Worm (Caenorhabditis elegans) whole organism, L3 larva: ENCODE measurements around the gene C44H4.6.

Source experiments
- R02D3.7 ChIP-seq: fragments of 150-350 bp; optimal IDR thresholded peaks from 2 replicates; lab custom pipeline; 2014; ENCODE audit warnings: missing biosample characterization, missing genetic modification characterization
- ama-1 ChIP-seq: fragments of 150-350 bp; optimal IDR thresholded peaks from 2 replicates; lab custom pipeline; 2018
- ceh-16 ChIP-seq: sonication (generic microtip); optimal IDR thresholded peaks from 2 replicates; lab custom pipeline; 2017; ENCODE audit warnings: missing biosample characterization, missing genetic modification characterization
- ceh-28 ChIP-seq: fragments of 150-350 bp; optimal IDR thresholded peaks from 2 replicates; lab custom pipeline; 2014; ENCODE audit warnings: missing biosample characterization, missing genetic modification reagents, missing genetic modification characterization
- ceh-82 ChIP-seq: fragments of 150-350 bp; optimal IDR thresholded peaks from 2 replicates; lab custom pipeline; 2014; ENCODE audit warnings: missing biosample characterization, missing genetic modification characterization
- ceh-9 ChIP-seq: sonication (generic microtip); optimal IDR thresholded peaks from 2 replicates; lab custom pipeline; 2018; ENCODE audit warnings: missing biosample characterization, missing genetic modification characterization
- daf-12 ChIP-seq: fragments of 150-350 bp; optimal IDR thresholded peaks from 2 replicates; lab custom pipeline; 2014; ENCODE audit warnings: missing biosample characterization, missing genetic modification reagents, missing genetic modification characterization
- egl-27 ChIP-seq: sonication (generic microtip); optimal IDR thresholded peaks from 4 replicates; lab custom pipeline; 2017; ENCODE audit warnings: missing biosample characterization, missing genetic modification reagents, missing genetic modification characterization
- egl-5 ChIP-seq: fragments of 150-350 bp; optimal IDR thresholded peaks from 2 replicates; lab custom pipeline; 2017; ENCODE audit warnings: missing biosample characterization, missing genetic modification reagents, missing genetic modification characterization, inconsistent platforms
- elt-1 ChIP-seq: fragments of 150-350 bp; optimal IDR thresholded peaks from 2 replicates; lab custom pipeline; 2014; ENCODE audit warnings: missing biosample characterization, missing genetic modification characterization
- elt-2 ChIP-seq: sonication (generic microtip); optimal IDR thresholded peaks from 2 replicates; lab custom pipeline; 2016; ENCODE audit warnings: missing genetic modification reagents, mild to moderate bottlenecking, missing genetic modification characterization, missing compliant biosample characterization
- elt-3 ChIP-seq, 3 experiments: fragments of 150-350 bp in 1 of 3; sonication (generic microtip) in 2 of 3; optimal IDR thresholded peaks; 2 replicates in 2 of 3; 4 replicates in 1 of 3; lab custom pipeline; 2014 to 2017; ENCODE audit warnings: missing biosample characterization in 3 of 3, missing genetic modification characterization in 3 of 3
- eor-1 ChIP-seq, 2 experiments: fragments of 150-350 bp; optimal IDR thresholded peaks; 2 replicates each; lab custom pipeline; 2014 to 2018; ENCODE audit warnings: missing biosample characterization in 2 of 2, missing genetic modification characterization in 2 of 2
- fkh-10 ChIP-seq: sonication (generic microtip); optimal IDR thresholded peaks from 2 replicates; lab custom pipeline; 2017; ENCODE audit warnings: missing biosample characterization, missing genetic modification reagents, missing genetic modification characterization
- fkh-2 ChIP-seq: fragments of 150-350 bp; optimal IDR thresholded peaks from 2 replicates; lab custom pipeline; 2014; ENCODE audit warnings: missing biosample characterization, missing genetic modification reagents, missing genetic modification characterization
- fos-1 ChIP-seq: fragments of 150-350 bp; optimal IDR thresholded peaks from 2 replicates; lab custom pipeline; 2014; ENCODE audit warnings: missing biosample characterization, missing genetic modification characterization
- hmg-11 ChIP-seq: sonication (generic microtip); optimal IDR thresholded peaks from 2 replicates; lab custom pipeline; 2016; ENCODE audit warnings: missing genetic modification characterization, missing compliant biosample characterization
- lin-39 ChIP-seq: fragments of 150-350 bp; optimal IDR thresholded peaks from 2 replicates; lab custom pipeline; 2018; ENCODE audit warnings: missing biosample characterization, missing genetic modification reagents, missing genetic modification characterization
- lsy-12 ChIP-seq: sonication (generic microtip); optimal IDR thresholded peaks from 2 replicates; lab custom pipeline; 2016; ENCODE audit warnings: mild to moderate bottlenecking, missing genetic modification characterization, missing compliant biosample characterization
- mdl-1 ChIP-seq: fragments of 150-350 bp; optimal IDR thresholded peaks from 2 replicates; lab custom pipeline; 2014; ENCODE audit warnings: missing biosample characterization, missing genetic modification characterization
- nfya-1 ChIP-seq: sonication (generic microtip); optimal IDR thresholded peaks from 2 replicates; lab custom pipeline; 2017; ENCODE audit warnings: missing genetic modification characterization, mild to moderate bottlenecking, missing compliant biosample characterization, antibody characterized with exemption, moderate library complexity; ENCODE audit not compliant: insufficient read depth
- nhr-11 ChIP-seq: fragments of 150-350 bp; optimal IDR thresholded peaks from 2 replicates; lab custom pipeline; 2014; ENCODE audit warnings: missing biosample characterization, missing genetic modification characterization
- nhr-12 ChIP-seq: fragments of 150-350 bp; optimal IDR thresholded peaks from 2 replicates; lab custom pipeline; 2014; ENCODE audit warnings: missing biosample characterization, missing genetic modification characterization
- nhr-23 ChIP-seq: fragments of 150-350 bp; optimal IDR thresholded peaks from 2 replicates; lab custom pipeline; 2014; ENCODE audit warnings: missing biosample characterization, missing genetic modification reagents, missing genetic modification characterization
- nhr-237 ChIP-seq: fragments of 150-350 bp; optimal IDR thresholded peaks from 2 replicates; lab custom pipeline; 2014; ENCODE audit warnings: missing biosample characterization, missing genetic modification characterization
- nhr-25 ChIP-seq: sonication (generic microtip); optimal IDR thresholded peaks from 2 replicates; lab custom pipeline; 2017; ENCODE audit warnings: missing biosample characterization, missing genetic modification characterization
- nhr-28 ChIP-seq: fragments of 150-350 bp; optimal IDR thresholded peaks from 2 replicates; lab custom pipeline; 2014; ENCODE audit warnings: missing biosample characterization, missing genetic modification characterization
- nhr-43 ChIP-seq: sonication (generic microtip); optimal IDR thresholded peaks from 2 replicates; lab custom pipeline; 2016; ENCODE audit warnings: mild to moderate bottlenecking, missing genetic modification characterization, missing compliant biosample characterization; ENCODE audit not compliant: poor library complexity, severe bottlenecking
- nhr-67 ChIP-seq: fragments of 150-350 bp; optimal IDR thresholded peaks from 2 replicates; lab custom pipeline; 2014; ENCODE audit warnings: missing biosample characterization, missing genetic modification characterization
- nhr-77 ChIP-seq: fragments of 150-350 bp; optimal IDR thresholded peaks from 2 replicates; lab custom pipeline; 2014; ENCODE audit warnings: missing biosample characterization, missing genetic modification characterization
- pha-4 ChIP-seq: fragments of 150-350 bp; optimal IDR thresholded peaks from 2 replicates; lab custom pipeline; 2014; ENCODE audit warnings: missing biosample characterization, missing genetic modification reagents, missing genetic modification characterization
- pqm-1 ChIP-seq: fragments of 150-350 bp; optimal IDR thresholded peaks from 2 replicates; lab custom pipeline; 2017; ENCODE audit warnings: missing biosample characterization, missing genetic modification characterization, inconsistent platforms
- sea-2 ChIP-seq: fragments of 150-350 bp; sonication (generic microtip); optimal IDR thresholded peaks from 4 replicates; lab custom pipeline; 2014; ENCODE audit warnings: missing biosample characterization, missing genetic modification reagents, missing genetic modification characterization
- snpc-4 ChIP-seq: fragments of 150-350 bp; optimal IDR thresholded peaks from 2 replicates; lab custom pipeline; 2014; ENCODE audit warnings: missing biosample characterization, missing genetic modification characterization
- tbx-2 ChIP-seq: sonication (generic microtip); optimal IDR thresholded peaks from 2 replicates; lab custom pipeline; 2016; ENCODE audit warnings: mild to moderate bottlenecking, missing genetic modification characterization, missing compliant biosample characterization
- unc-39 ChIP-seq: sonication (generic microtip); optimal IDR thresholded peaks from 4 replicates; lab custom pipeline; 2017; ENCODE audit warnings: missing biosample characterization, missing genetic modification characterization
- ztf-4 ChIP-seq: fragments of 150-350 bp; optimal IDR thresholded peaks from 2 replicates; lab custom pipeline; 2014; ENCODE audit warnings: missing biosample characterization, missing genetic modification characterization

C44H4.6 gene

DNA sequence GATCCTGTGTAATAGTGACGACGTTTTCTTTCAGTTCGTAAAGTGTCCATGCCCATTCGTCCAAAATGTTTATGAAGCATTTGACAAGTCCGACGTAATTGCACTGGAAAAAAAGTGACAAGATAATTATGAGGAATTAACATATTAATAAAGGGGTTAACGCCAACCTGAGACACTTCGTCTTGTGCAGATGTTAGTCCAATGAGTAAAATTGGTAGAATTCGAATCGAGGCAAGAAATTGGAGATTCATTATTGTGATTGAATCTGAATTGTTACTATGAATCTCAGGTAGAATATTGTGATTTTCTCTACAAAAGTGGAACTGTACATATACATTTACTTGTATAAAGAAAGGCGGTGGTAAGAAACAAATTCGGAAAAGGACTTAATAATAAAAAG, 37.0 kb upstream of the C44H4.6 start, which contains the start of gene F54E4.3:
Gene F54E4.3, minus strand, starts transcription at position 265 of the 400 bp plus-strand sequence.
- TF ChIP-seq nhr-25 (no peak), nhr-67 (tag; lab: Kevin White, UChicago) (no peak), ceh-16 (tag; lab: Kevin White, UChicago) (no peak), hmg-11 (tag; lab: Kevin White, UChicago) (no peak), ceh-28 (tag; lab: Kevin White, UChicago) (no peak), nhr-43 (no peak), mdl-1 (tag; lab: Kevin White, UChicago) (no peak), eor-1 (tag; optimal IDR thresholded peaks at IDR 0.05; lab: Kevin White, UChicago) (no peak), nhr-28 (tag; lab: Kevin White, UChicago) (no peak), elt-2 (tag; lab: Kevin White, UChicago) (no peak), nhr-11 (no peak), egl-5 (tag; lab: Kevin White, UChicago) (no peak), nhr-77 (tag; lab: Kevin White, UChicago) (no peak), elt-1 (no peak), fos-1 (tag; lab: Kevin White, UChicago) (no peak), lsy-12 (tag; lab: Kevin White, UChicago) (no peak), fkh-10 (GFP tag; lab: Kevin White, UChicago) (no peak), ztf-4 (no peak)

DNA sequence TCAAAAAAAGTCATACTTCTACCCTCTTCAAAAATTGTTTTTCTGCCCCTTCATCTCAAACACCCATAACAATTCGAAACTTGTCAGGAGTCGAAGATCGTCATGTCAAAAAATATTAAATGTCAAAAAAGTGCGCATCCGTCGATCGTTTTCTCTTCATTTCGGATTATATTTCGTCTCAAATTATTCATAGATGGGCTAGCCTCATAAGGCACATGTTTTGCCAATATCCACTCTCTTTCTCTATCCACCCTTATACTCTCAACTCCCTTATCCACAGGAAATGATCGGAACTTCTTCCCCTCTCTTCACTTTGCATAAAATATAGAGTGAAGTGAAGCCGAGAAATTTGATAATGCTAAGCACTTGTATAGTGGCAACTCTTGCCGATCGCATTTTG, 34.5 kb upstream of the C44H4.6 start:
- no peak for TF ChIP-seq ztf-4
- no peak for TF ChIP-seq nhr-237
- TF ChIP-seq fkh-10 (GFP tag; lab: Kevin White, UChicago): peak; percentile 8
- TF ChIP-seq, all 47 proteins: peak for 1

ce11 chrX:14628816-14629215, 29.7 kb upstream of the C44H4.6 start, which contains the start of gene F54E4.2:
F54E4.2 (minus strand) TSS chrX:14628916.
- TF ChIP-seq elt-2 (tag; lab: Kevin White, UChicago): no peak
- no peak for TF ChIP-seq egl-27 (tag; lab: Kevin White, UChicago)
- no peak for TF ChIP-seq pha-4
- no peak for TF ChIP-seq fkh-2 (tag; lab: Kevin White, UChicago)
- TF ChIP-seq nhr-43: no peak
- no peak for TF ChIP-seq mdl-1 (tag; lab: Kevin White, UChicago)
- TF ChIP-seq nhr-77 (tag; lab: Kevin White, UChicago): no peak
- no peak for TF ChIP-seq elt-3 (tag; optimal IDR thresholded peaks at IDR 0.05; lab: Kevin White, UChicago)
- TF ChIP-seq nhr-11: no peak
- no peak for TF ChIP-seq nfya-1
- TF ChIP-seq hmg-11 (tag; lab: Kevin White, UChicago): no peak
- no peak for TF ChIP-seq lin-39 (tag; lab: Kevin White, UChicago)
- no peak for TF ChIP-seq lsy-12 (tag; lab: Kevin White, UChicago)
- no peak for TF ChIP-seq R02D3.7 (tag; lab: Kevin White, UChicago)
- no peak for TF ChIP-seq unc-39 (tag; lab: Kevin White, UChicago)
- TF ChIP-seq ceh-9: no peak
- no peak for TF ChIP-seq nhr-28 (tag; lab: Kevin White, UChicago)

DNA sequence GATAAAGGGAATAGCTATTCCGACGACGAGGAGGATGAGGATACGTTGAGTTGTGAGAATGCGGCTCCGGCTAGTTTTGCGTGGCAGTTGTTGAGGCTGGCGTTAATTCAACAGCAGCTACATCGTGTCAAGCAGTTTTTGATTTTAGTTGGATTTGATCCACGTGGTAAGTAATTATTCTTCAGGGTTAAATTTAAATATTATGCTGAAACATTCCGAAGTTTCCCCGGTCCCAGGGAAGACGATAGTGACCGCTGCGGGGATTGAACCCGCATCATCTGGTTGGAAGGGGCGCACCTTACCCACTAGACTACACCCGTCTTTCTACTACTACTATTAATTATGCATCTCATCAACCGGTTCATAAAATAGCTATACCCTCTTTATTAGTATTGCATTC, 22.1 kb upstream of the C44H4.6 start:
- no peak for TF ChIP-seq pha-4
- TF ChIP-seq hmg-11 (tag; lab: Kevin White, UChicago): no peak
- no peak for TF ChIP-seq R02D3.7 (tag; lab: Kevin White, UChicago)
- TF ChIP-seq nhr-25: no peak
- TF ChIP-seq fkh-10 (GFP tag; lab: Kevin White, UChicago): no peak
- no peak for TF ChIP-seq ceh-82 (tag; lab: Kevin White, UChicago)
- TF ChIP-seq ama-1 (lab: Kevin White, UChicago): no peak
- no peak for TF ChIP-seq nhr-67 (tag; lab: Kevin White, UChicago)
- no peak for TF ChIP-seq ceh-28 (tag; lab: Kevin White, UChicago)
- TF ChIP-seq eor-1 (tag; optimal IDR thresholded peaks at IDR 0.05; lab: Kevin White, UChicago): no peak
- TF ChIP-seq nhr-43: no peak
- no peak for TF ChIP-seq nfya-1
- no peak for TF ChIP-seq elt-2 (tag; lab: Kevin White, UChicago)

DNA sequence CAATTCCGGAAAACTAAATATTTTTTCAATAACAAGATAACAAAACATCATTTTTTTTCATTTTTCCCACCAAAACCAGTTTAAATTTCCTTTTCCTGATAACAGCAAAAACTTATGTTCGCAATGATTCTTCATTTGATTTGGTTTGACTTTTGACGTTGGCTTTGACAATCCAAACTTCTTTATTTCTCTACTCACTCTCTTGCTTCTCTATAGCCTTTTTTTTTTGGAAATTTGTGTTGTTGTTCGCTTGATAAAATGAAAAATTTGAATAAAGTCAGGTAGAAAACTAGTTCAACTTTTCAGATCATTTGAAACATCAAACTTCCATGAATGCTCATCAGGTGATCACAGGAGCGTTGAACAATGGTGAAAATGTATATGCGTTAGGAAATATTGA, 11.9 kb upstream of the C44H4.6 start, which contains the start of gene rbc-1:
Gene rbc-1, plus strand, starts transcription at position 301 of the 400 bp plus-strand sequence.
- TF ChIP-seq sea-2 (GFP tag; lab: Kevin White, UChicago) (no peak), fkh-2 (tag; lab: Kevin White, UChicago) (no peak), ceh-82 (tag; lab: Kevin White, UChicago) (no peak), nfya-1 (no peak), eor-1 (tag; optimal IDR thresholded peaks at IDR 0.05; lab: Kevin White, UChicago) (no peak), ztf-4 (no peak), hmg-11 (tag; lab: Kevin White, UChicago) (no peak), egl-5 (tag; lab: Kevin White, UChicago) (no peak), egl-27 (tag; lab: Kevin White, UChicago) (no peak), R02D3.7 (tag; lab: Kevin White, UChicago) (no peak), nhr-77 (tag; lab: Kevin White, UChicago) (no peak), pqm-1 (no peak), nhr-23 (tag; lab: Kevin White, UChicago) (no peak), nhr-25 (no peak), snpc-4 (tag; lab: Kevin White, UChicago) (no peak), nhr-12 (no peak), tbx-2 (tag; lab: Kevin White, UChicago) (no peak), lin-39 (tag; lab: Kevin White, UChicago) (no peak), daf-12 (no peak), unc-39 (tag; lab: Kevin White, UChicago) (no peak)
